Fruit fly (Drosophila melanogaster): ENCODE results near the gene TfIIFalpha.

TfIIFalpha gene

dm6 chr3R:6354408-6354807 is 25.9 kb upstream of the TfIIFalpha start:
- TF ChIP-seq tgo (GFP tag; IDR thresholded peaks at IDR 0.05) (no peak), pnt (GFP tag; optimal IDR thresholded peaks at IDR 0.05) (no peak), kay (GFP tag; optimal IDR thresholded peaks at IDR 0.05) (no peak), lilli (GFP tag; optimal IDR thresholded peaks at IDR 0.05) (no peak), Fer2 (tag; optimal IDR thresholded peaks at IDR 0.05) (no peak), mld (GFP tag; IDR thresholded peaks at IDR 0.05; ENCODE audit: partially characterized antibody) (no peak), CG1792 (GFP tag; optimal IDR thresholded peaks at IDR 0.05) (no peak)

DNA sequence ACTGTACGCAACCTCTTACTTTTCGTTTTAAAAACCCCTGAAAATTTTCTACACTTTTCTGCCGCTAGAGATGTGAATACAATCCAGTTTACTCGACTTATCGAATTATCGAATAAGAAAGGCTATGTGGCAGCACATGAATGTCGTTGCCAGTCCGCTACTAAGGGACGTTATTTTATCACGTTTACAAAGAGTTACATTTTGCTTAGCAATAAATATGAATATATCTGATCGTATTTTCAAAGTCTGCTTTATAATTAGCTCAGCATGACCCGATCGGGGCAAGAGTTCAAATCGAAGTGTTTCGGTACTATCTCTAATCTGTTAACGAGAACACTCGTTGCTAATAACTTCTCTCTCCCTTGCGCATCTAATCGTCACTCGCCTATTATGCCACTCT is 12.2 kb upstream of the TfIIFalpha start, which contains the start of gene CG42724:
CG42724 (minus strand) TSS at position 189 of the 400 bp plus-strand sequence.
- TF ChIP-seq CG8765 (GFP tag; IDR thresholded peaks at IDR 0.05) = no peak
- peak; percentile 39; the same call in 2 of the 3 replicates for TF ChIP-seq Aef1 (GFP tag; IDR thresholded peaks at IDR 0.05)
- TF ChIP-seq Meics (GFP tag; optimal IDR thresholded peaks at IDR 0.05) = peak; percentile 100
- no peak for TF ChIP-seq CG17385 (GFP tag; optimal IDR thresholded peaks at IDR 0.05)
- no peak for TF ChIP-seq CG10959 (GFP tag; IDR thresholded peaks at IDR 0.05)
- TF ChIP-seq CG10209 (GFP tag; optimal IDR thresholded peaks at IDR 0.05) = no peak
- TF ChIP-seq CG1647 (GFP tag; optimal IDR thresholded peaks at IDR 0.05) = peak; percentile 70
- peak; percentile 31; the same call in 1 of the 2 replicates for TF ChIP-seq CG7372 (GFP tag; IDR thresholded peaks at IDR 0.05)
- TF ChIP-seq Sry-β (GFP tag; optimal IDR thresholded peaks at IDR 0.05) = no peak
- TF ChIP-seq dmrt11E (tag; optimal IDR thresholded peaks at IDR 0.05) = no peak
- peak; percentile 47 for TF ChIP-seq Hr3 (GFP tag; optimal IDR thresholded peaks at IDR 0.05)
- no peak for TF ChIP-seq Fer1 (GFP tag; optimal IDR thresholded peaks at IDR 0.05)
- TF ChIP-seq Ets65A (GFP tag) = peak; percentile 98
- TF ChIP-seq CG7839 (tag; optimal IDR thresholded peaks at IDR 0.05) = no peak
- no peak for TF ChIP-seq Fer2 (tag; optimal IDR thresholded peaks at IDR 0.05)
- no peak for TF ChIP-seq CG17829 (tag; optimal IDR thresholded peaks at IDR 0.05)
- TF ChIP-seq lbe (GFP tag; optimal IDR thresholded peaks at IDR 0.05) = no peak
- no peak for TF ChIP-seq CG17359 (tag; optimal IDR thresholded peaks at IDR 0.05)
- no peak for TF ChIP-seq Usf (GFP tag; optimal IDR thresholded peaks at IDR 0.05)
- TF ChIP-seq Ada2b (GFP tag; IDR thresholded peaks at IDR 0.05) = peak; percentile 55
- TF ChIP-seq CG8290 (GFP tag; optimal IDR thresholded peaks at IDR 0.05) = peak; percentile 97
- peak; percentile 82 to 96 for TF ChIP-seq CG8290 (tag; optimal IDR thresholded peaks at IDR 0.05)
- TF ChIP-seq kah (GFP tag; optimal IDR thresholded peaks at IDR 0.05) = no peak
- no peak for TF ChIP-seq lov (optimal IDR thresholded peaks at IDR 0.05)
- TF ChIP-seq lov (GFP tag; IDR thresholded peaks at IDR 0.05) = 0 out of 3 replicates have a peak, but pooled peaks have one; percentile 32
- peak; percentile 15; the same call in 1 of the 2 replicates for TF ChIP-seq wor (GFP tag; IDR thresholded peaks at IDR 0.05)
- TF ChIP-seq usp (GFP tag; optimal IDR thresholded peaks at IDR 0.05) = no peak
- peak; percentile 83 for TF ChIP-seq lilli (GFP tag; optimal IDR thresholded peaks at IDR 0.05)
- peak; percentile 24 for TF ChIP-seq Dp (GFP tag; optimal IDR thresholded peaks at IDR 0.05)
- TF ChIP-seq E2f1 (GFP tag; IDR thresholded peaks at IDR 0.05) = no peak
- TF ChIP-seq CG3838 (GFP tag; optimal IDR thresholded peaks at IDR 0.05) = no peak
- no peak for TF ChIP-seq CG4707 (GFP tag; optimal IDR thresholded peaks at IDR 0.05)
- peak; percentile 74 to 80 for TF ChIP-seq Pdp1 (GFP tag; optimal IDR thresholded peaks at IDR 0.05)
- TF ChIP-seq CG17612 (GFP tag; IDR thresholded peaks at IDR 0.05) = no peak
- peak; percentile 44; the same call in 1 of the 2 replicates for TF ChIP-seq stc (GFP tag; IDR thresholded peaks at IDR 0.05)
- TF ChIP-seq CG8388 (GFP tag; optimal IDR thresholded peaks at IDR 0.05) = no peak
- TF ChIP-seq grn (GFP tag; optimal IDR thresholded peaks at IDR 0.05) = no peak
- no peak for TF ChIP-seq Hmr (GFP tag; optimal IDR thresholded peaks at IDR 0.05)
- TF ChIP-seq Trl (optimal IDR thresholded peaks at IDR 0.05) = peak in 1 of 2 experiments; percentile 48
- TF ChIP-seq Trl (GFP tag; optimal IDR thresholded peaks at IDR 0.05) = peak; percentile 83
- no peak for TF ChIP-seq hth (optimal IDR thresholded peaks at IDR 0.05)
- TF ChIP-seq trh (GFP tag; optimal IDR thresholded peaks at IDR 0.05) = peak; percentile 26
- no peak for TF ChIP-seq tup (GFP tag; optimal IDR thresholded peaks at IDR 0.05)
- TF ChIP-seq fd64A (GFP tag; optimal IDR thresholded peaks at IDR 0.05) = no peak
- peak; percentile 79 for TF ChIP-seq ci (GFP tag; IDR thresholded peaks at IDR 0.05)
- TF ChIP-seq az2 (GFP tag; optimal IDR thresholded peaks at IDR 0.05) = peak; percentile 47

Measured in whole organism, embryonic.